Fruit fly (Drosophila melanogaster): Measurements from ENCODE around the gene Fer2LCH.
A peak's percentile ranks its signal among the peaks of the same experiment; 100 is the strongest.

Fer2LCH gene

DNA sequence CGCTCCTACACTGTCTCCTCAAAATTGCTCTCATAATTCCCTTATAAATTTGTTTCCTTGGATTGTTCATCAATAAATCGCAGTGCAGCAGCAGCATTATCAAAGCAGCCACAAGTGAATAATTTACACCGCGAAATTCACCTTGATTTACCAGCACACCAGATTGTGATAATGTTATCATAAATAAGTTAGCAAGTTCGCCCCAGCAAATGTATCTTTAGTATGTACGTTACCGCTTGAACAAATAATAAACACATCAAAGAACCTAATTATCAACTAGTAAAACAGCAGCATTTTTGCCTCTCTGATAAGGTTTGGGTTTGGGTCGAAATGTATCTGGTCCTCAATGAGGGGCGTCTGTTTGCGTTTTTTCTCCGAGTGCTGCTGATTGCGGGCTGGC, 2.7 kb downstream of the Fer2LCH start:
- no peak for TF ChIP-seq CG8119 (GFP tag; IDR thresholded peaks at IDR 0.05)
- peak; percentile 25 for TF ChIP-seq svp (GFP tag)
- peak; percentile 43 for TF ChIP-seq Eip78C (GFP tag)
- TF ChIP-seq fkh (GFP tag; optimal IDR thresholded peaks at IDR 0.05): peak; percentile 30
- no peak for TF ChIP-seq esn (GFP tag; optimal IDR thresholded peaks at IDR 0.05)

DNA sequence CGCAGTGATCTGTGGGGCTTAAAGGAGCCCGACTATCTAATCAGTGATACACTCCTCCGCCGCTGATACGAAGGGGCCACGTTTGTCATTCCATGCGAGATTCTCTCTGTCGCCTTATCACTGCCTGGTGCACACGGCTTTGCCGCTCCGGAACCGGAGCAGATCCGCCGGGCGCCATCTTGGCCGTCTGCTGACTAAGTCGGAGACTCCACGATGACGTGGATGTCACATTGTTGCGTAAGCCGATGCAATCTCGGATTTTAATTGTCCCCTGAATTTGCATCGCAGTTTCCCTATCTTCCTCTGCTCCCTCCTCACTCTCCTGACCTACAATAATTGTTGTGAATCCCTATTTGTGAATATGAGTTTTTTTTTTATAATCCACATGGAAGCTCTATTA, 3.5 kb downstream of the Fer2LCH start:
- TF ChIP-seq CG8119 (GFP tag; IDR thresholded peaks at IDR 0.05): 0 out of 3 replicates have a peak, but pooled peaks have one; percentile 28
- TF ChIP-seq net (GFP tag; optimal IDR thresholded peaks at IDR 0.05): no peak
- no peak for TF ChIP-seq achi (GFP tag; optimal IDR thresholded peaks at IDR 0.05)
- TF ChIP-seq cyc (GFP tag; optimal IDR thresholded peaks at IDR 0.05): no peak
- no peak for TF ChIP-seq CG6808 (GFP tag; optimal IDR thresholded peaks at IDR 0.05)
- no peak for TF ChIP-seq Sox102F (GFP tag; optimal IDR thresholded peaks at IDR 0.05)
- TF ChIP-seq Hr4 (GFP tag; optimal IDR thresholded peaks at IDR 0.05): no peak
- TF ChIP-seq CG11902 (GFP tag; optimal IDR thresholded peaks at IDR 0.05): no peak
- peak; percentile 82 for TF ChIP-seq vri (GFP tag; optimal IDR thresholded peaks at IDR 0.05)
- no peak for TF ChIP-seq Sox14 (GFP tag; optimal IDR thresholded peaks at IDR 0.05)
- no peak for TF ChIP-seq OdsH (GFP tag; optimal IDR thresholded peaks at IDR 0.05)
- TF ChIP-seq Gug (GFP tag; IDR thresholded peaks at IDR 0.05): no peak
- peak; percentile 57 for TF ChIP-seq svp (GFP tag)
- no peak for TF ChIP-seq CG15336 (GFP tag; IDR thresholded peaks at IDR 0.05)

DNA sequence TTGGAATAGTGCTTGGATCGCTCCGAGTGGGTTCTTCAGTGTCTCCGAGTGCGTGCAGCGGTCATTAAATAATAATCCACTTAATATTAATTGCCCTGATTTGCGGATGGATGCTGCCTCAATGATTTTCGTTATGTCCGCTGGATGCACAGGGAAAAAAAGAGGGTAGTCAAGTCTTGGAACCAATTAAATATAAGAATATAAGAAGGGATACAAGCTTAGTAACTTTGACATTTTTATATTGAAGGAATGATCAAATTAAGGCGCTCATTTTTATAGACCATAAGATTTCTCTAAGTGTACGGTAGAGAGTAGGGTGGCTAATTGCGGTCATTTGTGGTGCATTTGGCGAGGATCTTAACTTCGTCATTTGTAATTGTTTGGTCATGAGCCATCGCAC, 4.3 kb downstream of the Fer2LCH start:
- TF ChIP-seq cyc (GFP tag; optimal IDR thresholded peaks at IDR 0.05) (peak; percentile 19), CG34406 (GFP tag; optimal IDR thresholded peaks at IDR 0.05) (peak; percentile 12), pdm3 (GFP tag; optimal IDR thresholded peaks at IDR 0.05) (peak; percentile 33), Smox (GFP tag; optimal IDR thresholded peaks at IDR 0.05) (peak; percentile 3), Lpt (GFP tag; optimal IDR thresholded peaks at IDR 0.05) (no peak), CG3919 (GFP tag; optimal IDR thresholded peaks at IDR 0.05) (no peak), acj6 (GFP tag; optimal IDR thresholded peaks at IDR 0.05) (peak; percentile 19), CG8632 (GFP tag; optimal IDR thresholded peaks at IDR 0.05) (no peak), Eip78C (GFP tag) (peak; percentile 66), achi (GFP tag; optimal IDR thresholded peaks at IDR 0.05) (peak; percentile 23), lz (GFP tag; optimal IDR thresholded peaks at IDR 0.05) (peak; percentile 22), ss (GFP tag; optimal IDR thresholded peaks at IDR 0.05) (no peak), Hr39 (GFP tag; optimal IDR thresholded peaks at IDR 0.05) (peak; percentile 36), Ets96B (tag; optimal IDR thresholded peaks at IDR 0.05) (no peak), OdsH (GFP tag; optimal IDR thresholded peaks at IDR 0.05) (peak; percentile 6), svp (GFP tag) (peak; percentile 75), CG31627 (GFP tag; optimal IDR thresholded peaks at IDR 0.05) (peak; percentile 32), esn (GFP tag; optimal IDR thresholded peaks at IDR 0.05) (peak; percentile 30), CG1621 (tag; optimal IDR thresholded peaks at IDR 0.05) (no peak), fd59A (GFP tag; optimal IDR thresholded peaks at IDR 0.05) (no peak), dsx (GFP tag; optimal IDR thresholded peaks at IDR 0.05; ENCODE audit: poor library complexity, severe bottlenecking) (no peak), Met (GFP tag; optimal IDR thresholded peaks at IDR 0.05) (peak; percentile 46), topi (GFP tag; optimal IDR thresholded peaks at IDR 0.05) (peak; percentile 38), CG6163 (GFP tag; IDR thresholded peaks at IDR 0.05) (no peak), dac (GFP tag; optimal IDR thresholded peaks at IDR 0.05) (no peak), Sox14 (GFP tag; optimal IDR thresholded peaks at IDR 0.05) (no peak), eg (GFP tag; IDR thresholded peaks at IDR 0.05) (peak; percentile 31; the same call in 1 of the 3 replicates), Sox102F (GFP tag; optimal IDR thresholded peaks at IDR 0.05) (peak; percentile 32), CG11294 (GFP tag; IDR thresholded peaks at IDR 0.05) (no peak), Eip75B (GFP tag; optimal IDR thresholded peaks at IDR 0.05) (peak; percentile 2), Ets21C (GFP tag; optimal IDR thresholded peaks at IDR 0.05) (no peak)

Measured in whole organism, prepupa.